Worm (Caenorhabditis elegans) whole organism, L2 larva: ENCODE results near the gene C18B2.4.

Source experiments
- C34F6.9 ChIP-seq: fragments of 150-350 bp; optimal IDR thresholded peaks from 2 replicates; lab custom pipeline; 2014; ENCODE audit warnings: missing biosample characterization, missing genetic modification characterization
- F13H6.1 ChIP-seq: sonication (generic microtip); optimal IDR thresholded peaks from 2 replicates; lab custom pipeline; 2016; ENCODE audit warnings: missing genetic modification characterization, missing compliant biosample characterization
- R02D3.7 ChIP-seq: fragments of 150-350 bp; optimal IDR thresholded peaks from 2 replicates; lab custom pipeline; 2014; ENCODE audit warnings: missing biosample characterization, missing genetic modification characterization
- Y55F3AM.14 ChIP-seq: fragments of 200-800 bp; sonication (Bioruptor generic); optimal IDR thresholded peaks from 2 replicates; lab custom pipeline; 2018; ENCODE audit warnings: mild to moderate bottlenecking, missing genetic modification characterization, missing compliant biosample characterization
- ZK546.5 ChIP-seq: sonication (generic microtip); optimal IDR thresholded peaks from 2 replicates; lab custom pipeline; 2017; ENCODE audit warnings: missing biosample characterization, missing genetic modification characterization
- aly-2 ChIP-seq: fragments of 150-350 bp; optimal IDR thresholded peaks from 2 replicates; lab custom pipeline; 2014; ENCODE audit warnings: missing biosample characterization, missing genetic modification characterization
- blmp-1 ChIP-seq: sonication (generic microtip); optimal IDR thresholded peaks from 2 replicates; lab custom pipeline; 2017; ENCODE audit warnings: missing genetic modification characterization, mild to moderate bottlenecking, missing compliant biosample characterization, antibody characterized with exemption, moderate library complexity; ENCODE audit not compliant: insufficient read depth
- ceh-16 ChIP-seq: fragments of 150-350 bp; optimal IDR thresholded peaks from 2 replicates; lab custom pipeline; 2014; ENCODE audit warnings: missing biosample characterization, missing genetic modification characterization
- crh-2 ChIP-seq: sonication (generic microtip); optimal IDR thresholded peaks from 2 replicates; lab custom pipeline; 2017; ENCODE audit warnings: missing biosample characterization, missing genetic modification characterization
- dmd-4 ChIP-seq: sonication (generic microtip); optimal IDR thresholded peaks from 2 replicates; lab custom pipeline; 2017; ENCODE audit warnings: missing biosample characterization, missing genetic modification characterization
- elt-1 ChIP-seq: fragments of 150-350 bp; optimal IDR thresholded peaks from 2 replicates; lab custom pipeline; 2014; ENCODE audit warnings: missing biosample characterization, missing genetic modification characterization
- fos-1 ChIP-seq: fragments of 150-350 bp; optimal IDR thresholded peaks from 2 replicates; lab custom pipeline; 2014; ENCODE audit warnings: missing biosample characterization, missing genetic modification characterization
- gmeb-1 ChIP-seq: fragments of 150-350 bp; optimal IDR thresholded peaks from 2 replicates; lab custom pipeline; 2014; ENCODE audit warnings: missing biosample characterization, missing genetic modification characterization
- lin-11 ChIP-seq: fragments of 150-350 bp; sonication (generic microtip); optimal IDR thresholded peaks from 2 replicates; lab custom pipeline; 2014; ENCODE audit warnings: missing biosample characterization, missing genetic modification characterization, inconsistent platforms, mixed read lengths
- lin-13 ChIP-seq: fragments of 150-350 bp; optimal IDR thresholded peaks from 2 replicates; lab custom pipeline; 2014; ENCODE audit warnings: missing biosample characterization, missing genetic modification reagents, missing genetic modification characterization
- lin-39 ChIP-seq: fragments of 150-350 bp; optimal IDR thresholded peaks from 2 replicates; lab custom pipeline; 2014; ENCODE audit warnings: missing biosample characterization, missing genetic modification reagents, missing genetic modification characterization
- lsy-2 ChIP-seq, 2 experiments: fragments of 150-350 bp in 1 of 2; sonication (generic microtip) in 1 of 2; optimal IDR thresholded peaks; 2 replicates each; lab custom pipeline; 2014 to 2017; ENCODE audit warnings: missing biosample characterization in 2 of 2, missing genetic modification characterization in 2 of 2
- mab-5 ChIP-seq: fragments of 150-350 bp; optimal IDR thresholded peaks from 2 replicates; lab custom pipeline; 2014; ENCODE audit warnings: missing biosample characterization, missing genetic modification characterization
- mbf-1 ChIP-seq: sonication (generic microtip); optimal IDR thresholded peaks from 2 replicates; lab custom pipeline; 2017; ENCODE audit warnings: missing biosample characterization, missing genetic modification characterization
- mdl-1 ChIP-seq, 2 experiments: fragments of 150-350 bp in 1 of 2; sonication (generic microtip) in 1 of 2; optimal IDR thresholded peaks; 2 replicates each; lab custom pipeline; 2017; ENCODE audit warnings: missing biosample characterization in 2 of 2, missing genetic modification characterization in 2 of 2
- nhr-10 ChIP-seq: sonication (generic microtip); optimal IDR thresholded peaks from 2 replicates; lab custom pipeline; 2017; ENCODE audit warnings: missing biosample characterization, missing genetic modification characterization
- nhr-11 ChIP-seq: fragments of 150-350 bp; optimal IDR thresholded peaks from 2 replicates; lab custom pipeline; 2014; ENCODE audit warnings: missing biosample characterization, missing genetic modification characterization
- nhr-129 ChIP-seq: fragments of 150-350 bp; optimal IDR thresholded peaks from 2 replicates; lab custom pipeline; 2014; ENCODE audit warnings: missing biosample characterization, missing genetic modification characterization
- nhr-21 ChIP-seq: fragments of 150-350 bp; optimal IDR thresholded peaks from 2 replicates; lab custom pipeline; 2014; ENCODE audit warnings: missing biosample characterization, missing genetic modification characterization
- nhr-23 ChIP-seq: fragments of 150-350 bp; optimal IDR thresholded peaks from 2 replicates; lab custom pipeline; 2014; ENCODE audit warnings: missing biosample characterization, missing genetic modification reagents, missing genetic modification characterization
- nhr-237 ChIP-seq: fragments of 150-350 bp; optimal IDR thresholded peaks from 2 replicates; lab custom pipeline; 2014; ENCODE audit warnings: missing biosample characterization, missing genetic modification characterization
- nhr-6 ChIP-seq: fragments of 150-350 bp; optimal IDR thresholded peaks from 2 replicates; lab custom pipeline; 2014; ENCODE audit warnings: missing biosample characterization, missing genetic modification characterization
- nhr-77 ChIP-seq: fragments of 150-350 bp; optimal IDR thresholded peaks from 2 replicates; lab custom pipeline; 2014; ENCODE audit warnings: missing biosample characterization, missing genetic modification characterization
- peb-1 ChIP-seq: fragments of 150-350 bp; optimal IDR thresholded peaks from 2 replicates; lab custom pipeline; 2014; ENCODE audit warnings: missing biosample characterization, missing genetic modification characterization
- sem-4 ChIP-seq: fragments of 150-350 bp; optimal IDR thresholded peaks from 2 replicates; lab custom pipeline; 2014; ENCODE audit warnings: missing biosample characterization, missing genetic modification reagents, missing genetic modification characterization
- skn-1 ChIP-seq: sonication (generic microtip); optimal IDR thresholded peaks from 2 replicates; lab custom pipeline; 2017; ENCODE audit warnings: missing biosample characterization, missing genetic modification characterization
- sma-3 ChIP-seq: sonication (generic microtip); optimal IDR thresholded peaks from 2 replicates; lab custom pipeline; 2016; ENCODE audit warnings: missing genetic modification reagents, missing genetic modification characterization, missing compliant biosample characterization
- sma-9 ChIP-seq, 2 experiments: fragments of 150-350 bp in 1 of 2; sonication (generic microtip) in 1 of 2; optimal IDR thresholded peaks; 2 replicates each; lab custom pipeline; 2014 to 2016; ENCODE audit warnings: missing genetic modification characterization in 2 of 2, mild to moderate bottlenecking in 1 of 2, missing biosample characterization in 1 of 2, missing compliant biosample characterization in 1 of 2, missing genetic modification reagents in 1 of 2, moderate library complexity in 1 of 2
- snpc-4 ChIP-seq: fragments of 150-350 bp; optimal IDR thresholded peaks from 2 replicates; lab custom pipeline; 2014; ENCODE audit warnings: missing biosample characterization, missing genetic modification characterization
- unc-39 ChIP-seq: fragments of 150-350 bp; optimal IDR thresholded peaks from 2 replicates; lab custom pipeline; 2014; ENCODE audit warnings: missing biosample characterization, missing genetic modification characterization
- unc-55 ChIP-seq: fragments of 150-350 bp; sonication (generic microtip); optimal IDR thresholded peaks from 3 replicates; lab custom pipeline; 2014; ENCODE audit warnings: missing biosample characterization, missing genetic modification reagents, missing genetic modification characterization
- unc-62 ChIP-seq: fragments of 150-350 bp; optimal IDR thresholded peaks from 2 replicates; lab custom pipeline; 2014; ENCODE audit warnings: missing biosample characterization, missing genetic modification reagents, missing genetic modification characterization
- zag-1 ChIP-seq: fragments of 150-350 bp; optimal IDR thresholded peaks from 2 replicates; lab custom pipeline; 2014; ENCODE audit warnings: missing biosample characterization, missing genetic modification characterization
- ztf-1 ChIP-seq: fragments of 200-800 bp; sonication (Bioruptor generic); conservative IDR thresholded peaks from 2 replicates; pipeline ENCODE4 v1.3.6; 2022; ENCODE audit warnings: missing genetic modification characterization, missing compliant biosample characterization
- ztf-11 ChIP-seq: sonication (generic microtip); optimal IDR thresholded peaks from 2 replicates; lab custom pipeline; 2017; ENCODE audit warnings: missing biosample characterization, missing genetic modification characterization
- ztf-4 ChIP-seq: fragments of 150-350 bp; optimal IDR thresholded peaks from 2 replicates; lab custom pipeline; 2014; ENCODE audit warnings: missing biosample characterization, missing genetic modification characterization

Gene C18B2.4

DNA sequence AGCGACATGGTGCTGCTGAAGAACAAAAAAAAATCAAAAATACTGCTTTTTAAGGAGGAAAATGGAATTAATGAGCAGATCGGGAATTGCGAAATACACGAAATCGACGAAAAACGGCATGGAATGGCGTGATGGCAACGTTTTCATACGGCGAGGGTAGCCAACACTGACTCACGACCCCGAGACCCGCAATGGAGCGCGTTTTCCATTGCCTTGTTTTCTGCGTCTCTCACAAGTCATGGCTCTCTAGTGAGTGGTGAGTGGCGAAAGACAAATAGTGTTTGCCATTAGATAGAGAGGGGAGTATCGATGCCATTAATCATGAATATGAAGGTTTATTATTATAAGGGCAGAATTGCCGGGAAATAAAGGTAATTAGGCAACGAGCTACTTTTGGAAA is at the start of gene C18B2.4:
C18B2.4 (minus strand) TSS at position 15 of the 400 bp plus-strand sequence.
- TF ChIP-seq nhr-129 (tag; lab: Kevin White, UChicago) (peak; percentile 86), lin-11 (peak; percentile 50), mab-5 (tag; lab: Kevin White, UChicago) (peak; percentile 84), sem-4 (tag; lab: Kevin White, UChicago) (peak; percentile 53), R02D3.7 (tag; lab: Kevin White, UChicago) (no peak), gmeb-1 (tag; lab: Kevin White, UChicago) (peak; percentile 55), aly-2 (no peak), C34F6.9 (tag; lab: Kevin White, UChicago) (peak; percentile 84), nhr-6 (tag; lab: Kevin White, UChicago) (no peak), mbf-1 (no peak), Y55F3AM.14 (no peak), unc-39 (tag; lab: Kevin White, UChicago) (no peak), dmd-4 (tag; lab: Kevin White, UChicago) (no peak), nhr-23 (tag; lab: Kevin White, UChicago) (no peak), unc-62 (GFP tag; lab: Kevin White, UChicago) (no peak), unc-55 (GFP tag; lab: Kevin White, UChicago) (peak; percentile 86), lsy-2 (tag; optimal IDR thresholded peaks at IDR 0.05; lab: Kevin White, UChicago) (peak; percentile 28 to 73), F13H6.1 (peak; percentile 62), mdl-1 (tag; optimal IDR thresholded peaks at IDR 0.05; lab: Kevin White, UChicago) (peak in 1 of 2 experiments; percentile 22), elt-1 (tag; lab: Kevin White, UChicago) (no peak), snpc-4 (tag; lab: Kevin White, UChicago) (peak; percentile 49), nhr-21 (tag; lab: Kevin White, UChicago) (peak; percentile 25), ztf-4 (peak; percentile 24), ztf-1 (GFP tag; lab: Robert Waterston, UW) (no peak), nhr-77 (peak; percentile 47), nhr-11 (tag; lab: Kevin White, UChicago) (no peak), fos-1 (tag; lab: Kevin White, UChicago) (peak; percentile 99), ZK546.5 (tag; lab: Kevin White, UChicago) (no peak), zag-1 (tag; lab: Kevin White, UChicago) (peak; percentile 76), crh-2 (tag; lab: Kevin White, UChicago) (peak; percentile 87), peb-1 (tag; lab: Kevin White, UChicago) (peak; percentile 20), lin-13 (GFP tag; lab: Kevin White, UChicago) (peak; percentile 38), nhr-10 (no peak), skn-1 (peak; percentile 19), sma-3 (GFP tag; lab: Kevin White, UChicago) (peak; percentile 47), nhr-237 (no peak), blmp-1 (no peak), sma-9 (GFP tag; optimal IDR thresholded peaks at IDR 0.05; lab: Kevin White, UChicago) (peak; percentile 59), sma-9 (tag; optimal IDR thresholded peaks at IDR 0.05; lab: Kevin White, UChicago) (no peak), lin-39 (no peak)

- TF ChIP-seq mbf-1 (no peak), ceh-16 (tag; lab: Kevin White, UChicago) (no peak), nhr-21 (tag; lab: Kevin White, UChicago) (no peak), F13H6.1 (no peak), ztf-11 (tag; lab: Kevin White, UChicago) (no peak), gmeb-1 (tag; lab: Kevin White, UChicago) (no peak), unc-39 (tag; lab: Kevin White, UChicago) (no peak)
Measured at ce11 chrX:3654623-3655022, 49.1 kb upstream of the C18B2.4 start, which contains the start of gene R11G1.11. TSS of gene R11G1.11 (plus strand) at chrX:3654923.
